Worm (Caenorhabditis elegans) whole organism, midembryonic: Measurements from ENCODE around the gene nlp-36.

Experiments
- T22C8.4 ChIP-seq: fragments of 200-800 bp; sonication (Bioruptor generic); IDR thresholded peaks from 2 replicates; pipeline ENCODE4 v1.3.6; 2022; ENCODE audit warnings: missing genetic modification characterization, missing compliant biosample characterization
- flt-1 ChIP-seq: fragments of 200-800 bp; sonication (Bioruptor generic); IDR thresholded peaks from 2 replicates; pipeline ENCODE4 v1.3.6; 2022; ENCODE audit warnings: missing genetic modification characterization, missing compliant biosample characterization

DNA sequence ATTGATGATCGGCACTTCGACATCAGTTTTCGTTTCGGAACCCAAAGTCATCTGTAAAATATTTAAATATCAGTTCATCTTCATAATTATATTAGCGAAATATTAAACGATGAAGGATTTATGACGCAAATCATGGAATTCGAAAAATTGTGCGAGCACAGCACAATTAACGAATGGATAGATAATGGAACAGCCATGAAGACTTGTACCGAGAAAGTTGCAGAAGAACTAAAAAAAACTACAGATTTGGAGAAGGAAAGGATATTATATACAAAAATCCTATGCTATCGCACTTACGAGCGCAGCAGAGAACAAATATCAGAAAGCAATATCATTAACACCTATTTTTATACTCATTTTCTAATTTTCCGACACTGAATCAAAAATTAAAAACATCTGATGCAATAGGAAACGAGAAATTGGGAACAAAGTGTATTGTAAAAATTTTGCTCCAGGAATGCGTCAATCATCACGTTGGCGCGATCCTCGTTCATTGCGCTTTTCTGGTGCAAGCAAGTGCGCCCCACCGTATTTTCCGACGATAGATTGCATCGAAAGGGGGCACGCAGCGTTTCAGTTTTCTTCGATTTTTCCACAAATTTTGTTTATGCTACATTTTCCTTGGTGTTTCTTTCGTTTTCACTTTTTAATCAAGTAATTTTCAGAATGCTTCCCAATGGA lies 33.0 kb downstream of the nlp-36 start, which contains the start of the genes clu-1 and prp-40:
- TF ChIP-seq T22C8.4 (GFP tag; lab: Robert Waterston, UW) (no peak), flt-1 (no peak)
